Fruit fly (Drosophila melanogaster): ENCODE measurements around the gene CG42526.

Gene CG42526

DNA sequence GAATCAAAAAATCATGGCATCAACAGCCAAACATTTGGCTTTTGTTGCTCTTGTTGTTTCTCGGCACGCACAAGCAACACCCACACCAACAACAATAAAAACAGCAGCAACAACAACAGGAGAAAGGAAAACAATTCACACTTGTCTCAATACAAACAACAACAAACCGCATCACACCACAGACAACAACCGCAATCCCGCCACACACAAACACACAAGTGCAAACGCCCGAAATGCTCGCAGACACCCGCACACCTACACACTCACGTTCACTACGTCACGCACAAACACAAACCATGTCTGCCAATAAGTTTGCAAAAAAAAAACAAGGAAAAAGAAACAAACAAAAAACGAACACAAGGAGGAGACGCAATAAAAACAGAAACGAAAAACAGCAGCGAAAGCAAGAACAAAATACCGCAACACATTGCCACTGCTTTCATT lies 32.6 kb upstream of the CG42526 start:
- TF ChIP-seq nom (GFP tag; optimal IDR thresholded peaks at IDR 0.05) (peak; percentile 87), zfh1 (GFP tag; IDR thresholded peaks at IDR 0.05) (no peak), mirr (GFP tag; optimal IDR thresholded peaks at IDR 0.05) (peak; percentile 46), tll (GFP tag; optimal IDR thresholded peaks at IDR 0.05) (peak in 1 of 2 experiments; percentile 95), Med (GFP tag) (peak; percentile 70), Elba2 (GFP tag; optimal IDR thresholded peaks at IDR 0.05) (peak; percentile 73), Doc2 (GFP tag; IDR thresholded peaks at IDR 0.05) (no peak), Atf-2 (GFP tag; optimal IDR thresholded peaks at IDR 0.05) (no peak), CG34422 (GFP tag; IDR thresholded peaks at IDR 0.05) (no peak), Drgx (GFP tag; IDR thresholded peaks at IDR 0.05) (peak; percentile 68), CG15479 (GFP tag; optimal IDR thresholded peaks at IDR 0.05) (peak; percentile 36), sqz (GFP tag; optimal IDR thresholded peaks at IDR 0.05) (peak; percentile 13), D (optimal IDR thresholded peaks at IDR 0.05) (peak; percentile 26), D (GFP tag; optimal IDR thresholded peaks at IDR 0.05) (no peak), CG4360 (GFP tag; IDR thresholded peaks at IDR 0.05) (peak; percentile 88), ATbp (GFP tag; optimal IDR thresholded peaks at IDR 0.05) (peak; percentile 2), bsh (GFP tag; optimal IDR thresholded peaks at IDR 0.05) (peak in 1 of 2 experiments; percentile 59), cg (GFP tag; optimal IDR thresholded peaks at IDR 0.05) (peak; percentile 52), fd102C (GFP tag; optimal IDR thresholded peaks at IDR 0.05) (peak; percentile 62), schlank (tag; optimal IDR thresholded peaks at IDR 0.05) (no peak), CG16815 (GFP tag; optimal IDR thresholded peaks at IDR 0.05) (no peak), Hsf (GFP tag; optimal IDR thresholded peaks at IDR 0.05) (no peak), fd64A (GFP tag; optimal IDR thresholded peaks at IDR 0.05) (peak; percentile 7), abd-A (tag; optimal IDR thresholded peaks at IDR 0.05) (peak; percentile 53), CG6854 (GFP tag; optimal IDR thresholded peaks at IDR 0.05) (no peak), zen (tag; optimal IDR thresholded peaks at IDR 0.05) (peak; percentile 38), Hr51 (GFP tag; optimal IDR thresholded peaks at IDR 0.05) (peak in 1 of 2 experiments; percentile 43)

DNA sequence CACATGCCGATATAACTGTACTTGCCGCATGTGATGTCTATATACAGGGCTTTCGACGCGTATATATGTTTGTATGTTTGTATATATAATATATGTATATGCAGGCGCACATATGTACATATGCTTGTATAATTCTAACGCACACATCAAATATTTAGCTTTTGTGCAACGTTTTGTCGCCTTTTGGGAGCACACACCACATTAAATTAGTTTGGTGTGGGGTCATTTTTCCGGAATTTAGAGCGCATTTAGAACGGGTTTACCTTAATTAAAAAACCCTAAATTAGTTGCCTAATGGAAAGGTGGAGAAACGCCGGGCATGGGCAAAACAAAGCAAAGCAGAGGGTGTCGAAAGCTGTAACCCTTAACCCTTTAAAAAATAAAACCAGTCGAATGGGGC lies 32.1 kb upstream of the CG42526 start:
- no peak for TF ChIP-seq CG12659 (GFP tag; optimal IDR thresholded peaks at IDR 0.05)
- TF ChIP-seq CG7786 (GFP tag; optimal IDR thresholded peaks at IDR 0.05), result no peak
- TF ChIP-seq CG11456 (GFP tag; IDR thresholded peaks at IDR 0.05), result no peak
- TF ChIP-seq Ets65A (GFP tag), result peak; percentile 68

DNA sequence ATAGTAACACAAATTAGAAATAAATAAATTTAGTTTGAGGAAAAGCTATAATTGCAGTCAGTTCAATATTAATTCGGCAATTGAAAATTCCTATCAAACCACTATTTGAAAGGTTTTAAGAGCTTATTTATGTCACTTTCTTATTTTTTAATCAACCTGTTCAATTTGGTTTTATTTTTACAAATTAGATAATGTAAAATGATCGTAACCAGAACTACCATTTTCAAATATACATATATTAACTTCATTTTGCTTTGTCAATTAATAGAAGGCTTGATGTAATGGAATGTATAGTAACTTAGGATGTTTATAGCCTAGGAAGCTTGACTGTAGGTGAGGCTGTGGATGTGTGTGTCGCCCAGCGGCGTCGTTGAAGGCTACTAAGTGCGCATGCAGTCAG lies 31.4 kb upstream of the CG42526 start:
- TF ChIP-seq phol (tag; optimal IDR thresholded peaks at IDR 0.05), result peak; percentile 39
- peak; percentile 26 for TF ChIP-seq CG18619 (GFP tag; optimal IDR thresholded peaks at IDR 0.05)
- peak; percentile 64 for TF ChIP-seq gem (tag; optimal IDR thresholded peaks at IDR 0.05)
- TF ChIP-seq CG10147 (GFP tag; optimal IDR thresholded peaks at IDR 0.05), result peak; percentile 34
- TF ChIP-seq CG30403 (GFP tag; optimal IDR thresholded peaks at IDR 0.05), result peak; percentile 45
- TF ChIP-seq CG31365 (tag; optimal IDR thresholded peaks at IDR 0.05), result no peak
- peak; percentile 32 for TF ChIP-seq Hmr (GFP tag; optimal IDR thresholded peaks at IDR 0.05)
- TF ChIP-seq CG6689 (GFP tag; IDR thresholded peaks at IDR 0.05), result peak; percentile 28; the same call in 1 of the 2 replicates
- TF ChIP-seq PHDP (tag; optimal IDR thresholded peaks at IDR 0.05), result peak; percentile 17
- peak; percentile 60 for TF ChIP-seq dmrt99B (tag; optimal IDR thresholded peaks at IDR 0.05)
- no peak for TF ChIP-seq cato (GFP tag; optimal IDR thresholded peaks at IDR 0.05; ENCODE audit: borderline replicate concordance)
- peak; percentile 57 for TF ChIP-seq CG7839 (tag; optimal IDR thresholded peaks at IDR 0.05)
- no peak for TF ChIP-seq CG15696 (tag; optimal IDR thresholded peaks at IDR 0.05)
- no peak for TF ChIP-seq ken (GFP tag; IDR thresholded peaks at IDR 0.05)
- TF ChIP-seq CG2712 (tag; optimal IDR thresholded peaks at IDR 0.05), result peak; percentile 37
- peak; percentile 51; the same call in 1 of the 2 replicates for TF ChIP-seq CG31441 (GFP tag; IDR thresholded peaks at IDR 0.05)
- TF ChIP-seq CG14860 (GFP tag; IDR thresholded peaks at IDR 0.05; ENCODE audit: partially characterized antibody), result no peak
- TF ChIP-seq lov (optimal IDR thresholded peaks at IDR 0.05), result no peak
- TF ChIP-seq lov (GFP tag; IDR thresholded peaks at IDR 0.05), result no peak
